Worm (Caenorhabditis elegans) whole organism, L1 larva: ENCODE measurements around the gene C02B8.3.

Source experiments
- F16B12.6 ChIP-seq: fragments of 150-350 bp; optimal IDR thresholded peaks from 2 replicates; lab custom pipeline; 2014; ENCODE audit warnings: missing biosample characterization, missing genetic modification characterization
- Y116A8C.19 ChIP-seq: sonication (generic microtip); optimal IDR thresholded peaks from 2 replicates; lab custom pipeline; 2016; ENCODE audit warnings: missing compliant biosample characterization, missing genetic modification characterization, borderline replicate concordance
- blmp-1 ChIP-seq: fragments of 150-350 bp; optimal IDR thresholded peaks from 2 replicates; lab custom pipeline; 2014; ENCODE audit warnings: missing biosample characterization, missing genetic modification characterization
- ceh-8 ChIP-seq: fragments of 200-800 bp; sonication (Bioruptor generic); optimal IDR thresholded peaks from 2 replicates; lab custom pipeline; 2018; ENCODE audit warnings: mild to moderate bottlenecking, missing genetic modification characterization, moderate library complexity, missing compliant biosample characterization
- ceh-82 ChIP-seq, 3 experiments: fragments of 150-350 bp in 1 of 3; sonication (generic microtip) in 2 of 3; optimal IDR thresholded peaks; 2 replicates each; lab custom pipeline; 2014 to 2017; ENCODE audit warnings: missing biosample characterization in 3 of 3, missing genetic modification characterization in 3 of 3
- ceh-88 ChIP-seq: fragments of 200-800 bp; sonication (Bioruptor generic); IDR thresholded peaks from 2 replicates; pipeline ENCODE4 v1.3.6; 2022; ENCODE audit warnings: missing genetic modification characterization, missing compliant biosample characterization
- ceh-90 ChIP-seq: sonication (generic microtip); optimal IDR thresholded peaks from 2 replicates; lab custom pipeline; 2016; ENCODE audit warnings: missing genetic modification characterization, missing compliant biosample characterization
- ces-1 ChIP-seq: fragments of 150-350 bp; optimal IDR thresholded peaks from 2 replicates; lab custom pipeline; 2014; ENCODE audit warnings: missing biosample characterization, missing genetic modification reagents, missing genetic modification characterization
- egl-27 ChIP-seq, 2 experiments: fragments of 150-350 bp in 1 of 2; sonication (generic microtip); optimal IDR thresholded peaks; 3 replicates each; lab custom pipeline; 2017 to 2018; ENCODE audit warnings: missing biosample characterization in 2 of 2, missing genetic modification characterization in 2 of 2, missing genetic modification reagents in 2 of 2
- elt-2 ChIP-seq: sonication (generic microtip); optimal IDR thresholded peaks from 2 replicates; lab custom pipeline; 2016; ENCODE audit warnings: missing genetic modification characterization, mild to moderate bottlenecking, inconsistent platforms, missing compliant biosample characterization, missing genetic modification reagents
- elt-3 ChIP-seq, 6 experiments: fragments of 150-350 bp in 1 of 6; sonication (generic microtip); optimal IDR thresholded peaks; 2 replicates each; lab custom pipeline; 2017 to 2018; ENCODE audit warnings: missing biosample characterization in 6 of 6, missing genetic modification characterization in 6 of 6, inconsistent platforms in 1 of 6
- fkh-4 ChIP-seq: sonication (generic microtip); optimal IDR thresholded peaks from 2 replicates; lab custom pipeline; 2016; ENCODE audit warnings: missing compliant biosample characterization, missing genetic modification characterization, borderline replicate concordance
- fkh-8 ChIP-seq: sonication (generic microtip); optimal IDR thresholded peaks from 2 replicates; lab custom pipeline; 2016; ENCODE audit warnings: mild to moderate bottlenecking, missing genetic modification characterization, missing compliant biosample characterization
- grh-1 ChIP-seq: fragments of 200-800 bp; sonication (Bioruptor generic); IDR thresholded peaks from 2 replicates; pipeline ENCODE4 v1.3.6; 2022; ENCODE audit warnings: missing genetic modification reagents, missing genetic modification characterization, missing compliant biosample characterization
- hlh-17 ChIP-seq: fragments of 200-800 bp; sonication (Bioruptor generic); optimal IDR thresholded peaks from 2 replicates; lab custom pipeline; 2018; ENCODE audit warnings: missing genetic modification characterization, mild to moderate bottlenecking, missing compliant biosample characterization, moderate library complexity, borderline replicate concordance
- hlh-4 ChIP-seq: sonication (generic microtip); optimal IDR thresholded peaks from 2 replicates; lab custom pipeline; 2016; ENCODE audit warnings: mild to moderate bottlenecking, missing genetic modification characterization, missing compliant biosample characterization
- hpl-2 ChIP-seq: fragments of 150-350 bp; optimal IDR thresholded peaks from 2 replicates; lab custom pipeline; 2014; ENCODE audit warnings: missing biosample characterization, missing genetic modification reagents, missing genetic modification characterization
- irx-1 ChIP-seq: sonication (generic microtip); optimal IDR thresholded peaks from 2 replicates; lab custom pipeline; 2016; ENCODE audit warnings: missing genetic modification characterization, missing compliant biosample characterization
- isw-1 ChIP-seq: fragments of 200-800 bp; sonication (Bioruptor generic); IDR thresholded peaks from 2 replicates; pipeline ENCODE4 v1.3.6; 2022; ENCODE audit warnings: missing genetic modification characterization, missing compliant biosample characterization
- jun-1 ChIP-seq: fragments of 150-350 bp; optimal IDR thresholded peaks from 2 replicates; lab custom pipeline; 2014; ENCODE audit warnings: missing biosample characterization, missing genetic modification reagents, missing genetic modification characterization
- lin-13 ChIP-seq: fragments of 150-350 bp; optimal IDR thresholded peaks from 2 replicates; lab custom pipeline; 2014; ENCODE audit warnings: missing biosample characterization, missing genetic modification reagents, missing genetic modification characterization
- lin-14 ChIP-seq: fragments of 200-800 bp; sonication (Bioruptor generic); optimal IDR thresholded peaks from 2 replicates; lab custom pipeline; 2018; ENCODE audit warnings: mild to moderate bottlenecking, missing genetic modification characterization, moderate library complexity, missing compliant biosample characterization
- lin-35 ChIP-seq, 2 experiments: fragments of 150-350 bp; optimal IDR thresholded peaks; 2 replicates each; lab custom pipeline; 2014; ENCODE audit warnings: missing biosample characterization in 2 of 2, missing genetic modification characterization in 2 of 2, missing genetic modification reagents in 2 of 2
- lin-39 ChIP-seq: fragments of 150-350 bp; optimal IDR thresholded peaks from 2 replicates; lab custom pipeline; 2014; ENCODE audit warnings: missing biosample characterization, missing genetic modification reagents, missing genetic modification characterization
- lir-3 ChIP-seq: sonication (generic microtip); optimal IDR thresholded peaks from 2 replicates; lab custom pipeline; 2016; ENCODE audit warnings: mild to moderate bottlenecking, missing genetic modification characterization, moderate library complexity, missing compliant biosample characterization; ENCODE audit not compliant: poor library complexity
- mab-9 ChIP-seq: fragments of 200-800 bp; sonication (Bioruptor generic); IDR thresholded peaks from 2 replicates; pipeline ENCODE4 v1.3.6; 2022; ENCODE audit warnings: missing genetic modification reagents, missing genetic modification characterization, missing compliant biosample characterization
- mdl-1 ChIP-seq, 2 experiments: fragments of 150-350 bp; optimal IDR thresholded peaks; 2 replicates each; lab custom pipeline; 2014 to 2017; ENCODE audit warnings: missing biosample characterization in 2 of 2, missing genetic modification characterization in 2 of 2, inconsistent platforms in 1 of 2
- mef-2 ChIP-seq: fragments of 150-350 bp; optimal IDR thresholded peaks from 2 replicates; lab custom pipeline; 2014; ENCODE audit warnings: missing biosample characterization, missing genetic modification characterization
- nhr-11 ChIP-seq: fragments of 150-350 bp; optimal IDR thresholded peaks from 2 replicates; lab custom pipeline; 2014; ENCODE audit warnings: missing biosample characterization, missing genetic modification characterization
- nhr-12 ChIP-seq: sonication (generic microtip); optimal IDR thresholded peaks from 2 replicates; lab custom pipeline; 2017; ENCODE audit warnings: missing biosample characterization, missing genetic modification characterization
- nhr-19 ChIP-seq: fragments of 200-800 bp; sonication (Bioruptor generic); conservative IDR thresholded peaks from 2 replicates; pipeline ENCODE4 v1.3.6; 2022; ENCODE audit warnings: missing genetic modification characterization, missing compliant biosample characterization
- nhr-20 ChIP-seq: sonication (generic microtip); optimal IDR thresholded peaks from 2 replicates; lab custom pipeline; 2016; ENCODE audit warnings: mild to moderate bottlenecking, missing genetic modification characterization, missing compliant biosample characterization
- nhr-28 ChIP-seq: fragments of 150-350 bp; optimal IDR thresholded peaks from 2 replicates; lab custom pipeline; 2014; ENCODE audit warnings: missing biosample characterization, missing genetic modification characterization
- nhr-76 ChIP-seq: sonication (generic microtip); optimal IDR thresholded peaks from 2 replicates; lab custom pipeline; 2017; ENCODE audit warnings: missing biosample characterization, missing genetic modification characterization
- nhr-84 ChIP-seq: sonication (generic microtip); optimal IDR thresholded peaks from 2 replicates; lab custom pipeline; 2017; ENCODE audit warnings: missing biosample characterization, missing genetic modification characterization
- nhr-85 ChIP-seq: sonication (generic microtip); peaks from one replicate; lab custom pipeline; 2016; ENCODE audit warnings: missing genetic modification characterization, inconsistent platforms, missing compliant biosample characterization
- nhr-90 ChIP-seq: sonication (generic microtip); optimal IDR thresholded peaks from 2 replicates; lab custom pipeline; 2016; ENCODE audit warnings: mild to moderate bottlenecking, missing genetic modification characterization, missing compliant biosample characterization; ENCODE audit not compliant: poor library complexity
- pag-3 ChIP-seq: sonication (generic microtip); optimal IDR thresholded peaks from 2 replicates; lab custom pipeline; 2017; ENCODE audit warnings: missing genetic modification characterization, mild to moderate bottlenecking, missing compliant biosample characterization, antibody characterized with exemption, borderline replicate concordance; ENCODE audit not compliant: insufficient read depth
- rnt-1 ChIP-seq: sonication (generic microtip); optimal IDR thresholded peaks from 2 replicates; lab custom pipeline; 2016; ENCODE audit warnings: mild to moderate bottlenecking, missing genetic modification characterization, moderate library complexity, missing compliant biosample characterization
- snu-23 ChIP-seq: sonication (generic microtip); optimal IDR thresholded peaks from 2 replicates; lab custom pipeline; 2016; ENCODE audit warnings: missing genetic modification characterization, missing compliant biosample characterization
- sox-4 ChIP-seq: sonication (generic microtip); optimal IDR thresholded peaks from 2 replicates; lab custom pipeline; 2016; ENCODE audit warnings: missing genetic modification characterization, missing compliant biosample characterization
- sup-37 ChIP-seq: fragments of 200-800 bp; sonication (Bioruptor generic); optimal IDR thresholded peaks from 2 replicates; lab custom pipeline; 2018; ENCODE audit warnings: mild to moderate bottlenecking, missing genetic modification characterization, missing compliant biosample characterization
- swsn-7 ChIP-seq: sonication (generic microtip); optimal IDR thresholded peaks from 2 replicates; lab custom pipeline; 2016; ENCODE audit warnings: missing genetic modification characterization, missing compliant biosample characterization
- tbx-2 ChIP-seq: sonication (generic microtip); optimal IDR thresholded peaks from 2 replicates; lab custom pipeline; 2016; ENCODE audit warnings: missing genetic modification characterization, missing compliant biosample characterization
- tlp-1 ChIP-seq: fragments of 150-350 bp; optimal IDR thresholded peaks from 2 replicates; lab custom pipeline; 2014; ENCODE audit warnings: missing biosample characterization, missing genetic modification characterization
- unc-130 ChIP-seq: fragments of 150-350 bp; optimal IDR thresholded peaks from 2 replicates; lab custom pipeline; 2017; ENCODE audit warnings: missing biosample characterization, missing genetic modification characterization, inconsistent platforms
- unc-30 ChIP-seq: sonication (generic microtip); optimal IDR thresholded peaks from 2 replicates; lab custom pipeline; 2017; ENCODE audit warnings: missing biosample characterization, missing genetic modification characterization
- unc-62 ChIP-seq: fragments of 150-350 bp; optimal IDR thresholded peaks from 2 replicates; lab custom pipeline; 2014; ENCODE audit warnings: missing biosample characterization, missing genetic modification reagents, missing genetic modification characterization
- unc-98 ChIP-seq: fragments of 200-800 bp; sonication (Bioruptor generic); IDR thresholded peaks from 2 replicates; pipeline ENCODE4 v1.3.6; 2022; ENCODE audit warnings: missing genetic modification characterization, missing compliant biosample characterization
- vab-15 ChIP-seq: sonication (generic microtip); optimal IDR thresholded peaks from 2 replicates; lab custom pipeline; 2017; ENCODE audit warnings: missing genotype, mild to moderate bottlenecking, missing genetic modification characterization, missing compliant biosample characterization
- xbp-1 ChIP-seq: sonication (generic microtip); optimal IDR thresholded peaks from 2 replicates; lab custom pipeline; 2016; ENCODE audit warnings: missing genetic modification characterization, missing compliant biosample characterization
- zip-4 ChIP-seq: fragments of 200-800 bp; sonication (Bioruptor generic); optimal IDR thresholded peaks from 2 replicates; lab custom pipeline; 2018; ENCODE audit warnings: mild to moderate bottlenecking, missing genetic modification characterization, moderate library complexity, missing compliant biosample characterization
- ztf-4 ChIP-seq: fragments of 150-350 bp; optimal IDR thresholded peaks from 2 replicates; lab custom pipeline; 2014; ENCODE audit warnings: missing biosample characterization, missing genetic modification characterization

The C02B8.3 gene

ce11 chrX:8163555-8163954 lies 24.3 kb downstream of the C02B8.3 start:
- TF ChIP-seq grh-1 (GFP tag; lab: Robert Waterston, UW): no peak
- no peak for TF ChIP-seq nhr-76
- no peak for TF ChIP-seq ceh-90
- TF ChIP-seq lin-35 (GFP tag; optimal IDR thresholded peaks at IDR 0.05; lab: Kevin White, UChicago): peak in 1 of 2 experiments; percentile 27
- TF ChIP-seq Y116A8C.19 (tag; lab: Kevin White, UChicago): no peak
- TF ChIP-seq F16B12.6: no peak
- no peak for TF ChIP-seq vab-15 (tag; lab: Kevin White, UChicago)
- TF ChIP-seq ceh-8 (GFP tag; lab: Kevin White, UChicago): peak; percentile 89
- TF ChIP-seq lin-14: peak; percentile 88
- no peak for TF ChIP-seq nhr-85 (tag; lab: Kevin White, UChicago)
- TF ChIP-seq elt-2 (tag; lab: Kevin White, UChicago): no peak
- no peak for TF ChIP-seq unc-62 (GFP tag; lab: Kevin White, UChicago)
- TF ChIP-seq fkh-8 (tag; lab: Kevin White, UChicago): peak; percentile 93
- no peak for TF ChIP-seq nhr-20 (tag; lab: Kevin White, UChicago)
- TF ChIP-seq snu-23 (GFP tag; lab: Kevin White, UChicago): peak; percentile 15
- TF ChIP-seq ztf-4 (tag; lab: Kevin White, UChicago): no peak
- TF ChIP-seq unc-98 (GFP tag; lab: Robert Waterston, UW): no peak
- TF ChIP-seq nhr-84 (tag; lab: Kevin White, UChicago): no peak
- TF ChIP-seq hlh-17 (GFP tag; lab: Kevin White, UChicago): no peak
- TF ChIP-seq ces-1: no peak
- TF ChIP-seq nhr-19: peak; percentile 29; the same call in 1 of the 2 replicates
- TF ChIP-seq tlp-1 (tag; lab: Kevin White, UChicago): no peak
- no peak for TF ChIP-seq hpl-2
- TF ChIP-seq mab-9: no peak
- TF ChIP-seq nhr-28 (tag; lab: Kevin White, UChicago): no peak
- TF ChIP-seq nhr-90: no peak
- no peak for TF ChIP-seq irx-1 (tag; lab: Kevin White, UChicago)
- no peak for TF ChIP-seq unc-130 (tag; lab: Kevin White, UChicago)
- 0 out of 2 replicates have a peak, but pooled peaks have one; percentile 37 for TF ChIP-seq ceh-88 (GFP tag; lab: Robert Waterston, UW)
- TF ChIP-seq xbp-1 (tag; lab: Kevin White, UChicago): no peak
- TF ChIP-seq swsn-7 (tag; lab: Kevin White, UChicago): peak; percentile 60
- no peak for TF ChIP-seq fkh-4 (tag; lab: Kevin White, UChicago)
- TF ChIP-seq unc-30: no peak
- TF ChIP-seq rnt-1 (tag; lab: Kevin White, UChicago): no peak
- no peak for TF ChIP-seq jun-1 (tag; lab: Kevin White, UChicago)
- no peak for TF ChIP-seq nhr-12 (tag; lab: Kevin White, UChicago)
- no peak for TF ChIP-seq egl-27 (tag; optimal IDR thresholded peaks at IDR 0.05; lab: Kevin White, UChicago)
- no peak for TF ChIP-seq zip-4
- TF ChIP-seq lin-39 (tag; lab: Kevin White, UChicago): no peak
- TF ChIP-seq lin-13 (GFP tag; lab: Kevin White, UChicago): no peak
- TF ChIP-seq sox-4 (tag; lab: Kevin White, UChicago): peak; percentile 59
- TF ChIP-seq lir-3 (tag; lab: Kevin White, UChicago): no peak
- no peak for TF ChIP-seq nhr-11
- TF ChIP-seq hlh-4 (tag; lab: Kevin White, UChicago): no peak
- no peak for TF ChIP-seq pag-3 (tag; lab: Kevin White, UChicago)
- TF ChIP-seq tbx-2: peak; percentile 7
- TF ChIP-seq isw-1: peak; percentile 24; the same call in 1 of the 2 replicates
- no peak for TF ChIP-seq elt-3 (tag; optimal IDR thresholded peaks at IDR 0.05; lab: Kevin White, UChicago)
- TF ChIP-seq sup-37: no peak
- no peak for TF ChIP-seq blmp-1
- TF ChIP-seq ceh-82 (tag; optimal IDR thresholded peaks at IDR 0.05; lab: Kevin White, UChicago): peak; percentile 42 to 64 (median 59)
- no peak for TF ChIP-seq mdl-1 (tag; optimal IDR thresholded peaks at IDR 0.05; lab: Kevin White, UChicago)
- TF ChIP-seq mef-2 (tag; lab: Kevin White, UChicago): no peak
